Worm (Caenorhabditis elegans): ENCODE data around the gene cest-32.

The cest-32 gene

ce11 chrV:5272619-5273074, 39.0 kb upstream of the cest-32 start (continued):
- TF ChIP-seq dmd-6 (GFP tag; IDR thresholded peaks at IDR 0.05) (peak; percentile 46; the same call in 1 of the 2 replicates), lin-39 (tag; optimal IDR thresholded peaks at IDR 0.05) (no peak), dve-1 (tag; optimal IDR thresholded peaks at IDR 0.05; ENCODE audit: insufficient read depth) (no peak), ZK337.2 (GFP tag; IDR thresholded peaks at IDR 0.05) (no peak), nhr-48 (tag; optimal IDR thresholded peaks at IDR 0.05) (peak; percentile 60), unc-39 (tag; optimal IDR thresholded peaks at IDR 0.05) (no peak), hmg-1.1 (GFP tag; IDR thresholded peaks at IDR 0.05) (0 out of 2 replicates have a peak, but pooled peaks have one; percentile 17), nhr-25 (tag; optimal IDR thresholded peaks at IDR 0.05; ENCODE audit: borderline replicate concordance, insufficient read depth) (no peak), madf-5 (GFP tag; IDR thresholded peaks at IDR 0.05) (no peak), aly-2 (tag; optimal IDR thresholded peaks at IDR 0.05) (no peak), tra-1 (GFP tag; IDR thresholded peaks at IDR 0.05) (no peak), hlh-11 (tag; optimal IDR thresholded peaks at IDR 0.05) (peak; percentile 70), ceh-32 (tag; optimal IDR thresholded peaks at IDR 0.05; ENCODE audit: poor library complexity) (no peak), daf-16 (GFP tag; optimal IDR thresholded peaks at IDR 0.05) (no peak), daf-16 (tag; optimal IDR thresholded peaks at IDR 0.05) (peak; percentile 52), snpc-4 (tag; optimal IDR thresholded peaks at IDR 0.05) (no peak), Y5F2A.4 (GFP tag; optimal IDR thresholded peaks at IDR 0.05) (no peak), mxl-3 (GFP tag; optimal IDR thresholded peaks at IDR 0.05) (peak; percentile 81), mes-2 (tag; optimal IDR thresholded peaks at IDR 0.05; ENCODE audit: poor library complexity, severe bottlenecking) (no peak), ama-1 (optimal IDR thresholded peaks at IDR 0.05) (no peak), arid-1 (GFP tag; conservative IDR thresholded peaks at IDR 0.05) (no peak), tag-97 (GFP tag; IDR thresholded peaks at IDR 0.05) (no peak), duxl-1 (tag; optimal IDR thresholded peaks at IDR 0.05; ENCODE audit: poor library complexity) (no peak), nhr-41 (GFP tag; IDR thresholded peaks at IDR 0.05) (no peak), Y48G9A.11 (GFP tag; IDR thresholded peaks at IDR 0.05) (no peak)

ce11 chrV:5272034-5272433, 38.3 kb upstream of the cest-32 start:
- TF ChIP-seq lin-39 (tag; optimal IDR thresholded peaks at IDR 0.05) (no peak), F26F4.8 (GFP tag; conservative IDR thresholded peaks at IDR 0.05) (no peak), F10B5.3 (tag; optimal IDR thresholded peaks at IDR 0.05) (no peak), attf-4 (tag; optimal IDR thresholded peaks at IDR 0.05) (no peak), snpc-1.2 (GFP tag; IDR thresholded peaks at IDR 0.05) (no peak), ces-1 (GFP tag; optimal IDR thresholded peaks at IDR 0.05) (no peak), nhr-77 (tag; optimal IDR thresholded peaks at IDR 0.05) (no peak), unc-39 (tag; optimal IDR thresholded peaks at IDR 0.05) (no peak), Y48G9A.11 (GFP tag; IDR thresholded peaks at IDR 0.05) (no peak), dmd-8 (GFP tag; IDR thresholded peaks at IDR 0.05) (no peak), F37D6.2 (tag; optimal IDR thresholded peaks at IDR 0.05) (no peak), pqm-1 (tag; optimal IDR thresholded peaks at IDR 0.05) (no peak), fkh-10 (GFP tag; optimal IDR thresholded peaks at IDR 0.05) (no peak), hlh-30 (tag; optimal IDR thresholded peaks at IDR 0.05; ENCODE audit: insufficient read depth) (no peak), nhr-28 (tag; optimal IDR thresholded peaks at IDR 0.05) (peak; percentile 7), dmd-6 (GFP tag; IDR thresholded peaks at IDR 0.05) (peak; percentile 53), lin-38 (GFP tag; IDR thresholded peaks at IDR 0.05) (0 out of 2 replicates have a peak, but pooled peaks have one; percentile 7), mep-1 (tag; optimal IDR thresholded peaks at IDR 0.05) (no peak), dpl-1 (GFP tag; optimal IDR thresholded peaks at IDR 0.05) (no peak), unc-62 (GFP tag; optimal IDR thresholded peaks at IDR 0.05 in 1 of 2) (no peak), unc-62 (tag; optimal IDR thresholded peaks at IDR 0.05) (no peak), daf-16 (GFP tag; optimal IDR thresholded peaks at IDR 0.05) (no peak), daf-16 (tag; optimal IDR thresholded peaks at IDR 0.05) (peak; percentile 51)
